Fruit fly (Drosophila melanogaster) whole organism, embryonic: ENCODE data around the gene Agpat4.
A peak's percentile ranks its signal among the peaks of the same experiment; 100 is the strongest.

Experiments
- CG17802 ChIP-seq: fragments of 200-800 bp; sonication (Bioruptor generic); optimal IDR thresholded peaks from 2 replicates; lab custom pipeline; 2018; ENCODE audit warnings: missing biosample characterization, mild to moderate bottlenecking, missing genetic modification characterization, moderate library complexity
- Camta ChIP-seq: fragments of 200-800 bp; sonication (Bioruptor generic); optimal IDR thresholded peaks from 2 replicates; lab custom pipeline; 2016; ENCODE audit warnings: missing biosample characterization, missing genetic modification characterization
- NFAT ChIP-seq: fragments of 200-800 bp; sonication (Bioruptor generic); IDR thresholded peaks from 2 replicates; pipeline ENCODE4 v1.3.6; 2022; ENCODE audit warnings: missing biosample characterization, missing genetic modification characterization

- TF ChIP-seq CG17802 (tag; lab: Kevin White, UChicago) (peak; percentile 11), Camta (GFP tag; lab: Kevin White, UChicago) (peak; percentile 40), NFAT (GFP tag; lab: Robert Waterston, UW) (peak; percentile 38; the same call in 1 of the 2 replicates)
These were observed 600 bp downstream of the Agpat4 start for dm6 chr3L:16380770-16381169.
